Worm (Caenorhabditis elegans) whole organism, early embryonic: ENCODE measurements around the gene clec-251.

ENCODE experiments used
- B0310.2 ChIP-seq: sonication (generic microtip); optimal IDR thresholded peaks from 2 replicates; lab custom pipeline; 2016; ENCODE audit warnings: mild to moderate bottlenecking, missing genetic modification characterization, missing compliant biosample characterization
- F13C5.2 ChIP-seq: sonication (generic microtip); optimal IDR thresholded peaks from 2 replicates; lab custom pipeline; 2017; ENCODE audit warnings: mild to moderate bottlenecking, missing genetic modification characterization, inconsistent platforms, missing compliant biosample characterization
- aly-1 ChIP-seq: sonication (generic microtip); optimal IDR thresholded peaks from 2 replicates; lab custom pipeline; 2016; ENCODE audit warnings: missing genetic modification characterization, missing compliant biosample characterization
- ama-1 ChIP-seq: fragments of 150-350 bp; optimal IDR thresholded peaks from 2 replicates; lab custom pipeline; 2014
- ceh-13 ChIP-seq: fragments of 200-800 bp; sonication (Bioruptor generic); optimal IDR thresholded peaks from 2 replicates; lab custom pipeline; 2018; ENCODE audit warnings: mild to moderate bottlenecking, missing genetic modification characterization, missing compliant biosample characterization
- ceh-36 ChIP-seq: sonication (generic microtip); optimal IDR thresholded peaks from 2 replicates; lab custom pipeline; 2016; ENCODE audit warnings: missing genetic modification characterization, inconsistent platforms, missing compliant biosample characterization
- ets-7 ChIP-seq: sonication (generic microtip); optimal IDR thresholded peaks from 2 replicates; lab custom pipeline; 2016; ENCODE audit warnings: missing genotype, missing genetic modification characterization, missing compliant biosample characterization
- flt-1 ChIP-seq: fragments of 200-800 bp; sonication (Bioruptor generic); IDR thresholded peaks from 2 replicates; pipeline ENCODE4 v1.3.6; 2022; ENCODE audit warnings: missing genetic modification characterization, missing compliant biosample characterization
- hmbx-1 ChIP-seq: sonication (generic microtip); optimal IDR thresholded peaks from 2 replicates; lab custom pipeline; 2016; ENCODE audit warnings: mild to moderate bottlenecking, missing genetic modification characterization, missing compliant biosample characterization
- hmg-4 ChIP-seq: fragments of 200-800 bp; sonication (Bioruptor generic); optimal IDR thresholded peaks from 2 replicates; lab custom pipeline; 2018; ENCODE audit warnings: mild to moderate bottlenecking, missing genetic modification characterization, missing compliant biosample characterization
- hnd-1 ChIP-seq: sonication (generic microtip); optimal IDR thresholded peaks from 2 replicates; lab custom pipeline; 2016; ENCODE audit warnings: missing genetic modification characterization, missing compliant biosample characterization
- tbx-11 ChIP-seq: fragments of 200-800 bp; sonication (Bioruptor generic); IDR thresholded peaks from 2 replicates; pipeline ENCODE4 v1.3.6; 2022; ENCODE audit warnings: missing genetic modification characterization, missing compliant biosample characterization
- tbx-37 ChIP-seq: fragments of 200-800 bp; sonication (Bioruptor generic); conservative IDR thresholded peaks from 2 replicates; pipeline ENCODE4 v1.3.6; 2022; ENCODE audit warnings: missing genetic modification reagents, missing genetic modification characterization, missing compliant biosample characterization
- tra-4 ChIP-seq: sonication (generic microtip); optimal IDR thresholded peaks from 2 replicates; lab custom pipeline; 2017; ENCODE audit warnings: missing genetic modification characterization, missing compliant biosample characterization

- TF ChIP-seq B0310.2 (tag; lab: Kevin White, UChicago) = no peak
- no peak for TF ChIP-seq ets-7 (tag; lab: Kevin White, UChicago)
- no peak for TF ChIP-seq flt-1 (GFP tag; lab: Robert Waterston, UW)
- no peak for TF ChIP-seq tra-4 (tag; lab: Kevin White, UChicago)
- TF ChIP-seq hmg-4 (GFP tag; lab: Kevin White, UChicago) = no peak
- TF ChIP-seq ama-1 (lab: Kevin White, UChicago) = no peak
- no peak for TF ChIP-seq ceh-13 (GFP tag; lab: Kevin White, UChicago)
- TF ChIP-seq aly-1 (tag; lab: Kevin White, UChicago) = no peak
- no peak for TF ChIP-seq tbx-11 (GFP tag; lab: Robert Waterston, UW)
- TF ChIP-seq hmbx-1 (tag; lab: Kevin White, UChicago) = no peak
- TF ChIP-seq tbx-37 (GFP tag; lab: Robert Waterston, UW) = no peak
- no peak for TF ChIP-seq ceh-36
- no peak for TF ChIP-seq F13C5.2
- TF ChIP-seq hnd-1 (tag; lab: Kevin White, UChicago) = no peak
Measured at ce11 chrV:18721873-18722272, 24.9 kb downstream of the clec-251 start.
